Fruit fly (Drosophila melanogaster): Measurements from ENCODE around the gene CG14450.

- TF ChIP-seq CG8119 (GFP tag; IDR thresholded peaks at IDR 0.05): no peak
- no peak for TF ChIP-seq CG10631 (GFP tag; optimal IDR thresholded peaks at IDR 0.05)
- no peak for TF ChIP-seq CG16779 (tag; optimal IDR thresholded peaks at IDR 0.05)
- TF ChIP-seq CG4318 (GFP tag; optimal IDR thresholded peaks at IDR 0.05): no peak
- no peak for TF ChIP-seq eg (GFP tag; IDR thresholded peaks at IDR 0.05)
- TF ChIP-seq CG3032 (tag; optimal IDR thresholded peaks at IDR 0.05): no peak
These were observed 10.4 kb upstream of the CG14450 start, which contains the start of gene CG11241 for dm6 chr3L:22737732-22738611.

Data from whole organism, prepupa.